Fruit fly (Drosophila melanogaster): ENCODE results near the gene Scp2.

- TF ChIP-seq CrebA (GFP tag; optimal IDR thresholded peaks at IDR 0.05; ENCODE audit: borderline replicate concordance) (no peak), Dfd (GFP tag; optimal IDR thresholded peaks at IDR 0.05) (no peak), pan (optimal IDR thresholded peaks at IDR 0.05) (no peak)
Measured at dm6 chr3R:16625844-16626430, 42.5 kb upstream of the Scp2 start.
